Fruit fly (Drosophila melanogaster) whole organism, prepupa: Measurements from ENCODE around the gene CG31075.
A peak's percentile ranks its signal among the peaks of the same experiment; 100 is the strongest.

Experiments
- Blimp-1 ChIP-seq: fragments of 200-800 bp; sonication (Bioruptor generic); optimal IDR thresholded peaks from 3 replicates; lab custom pipeline; 2017; ENCODE audit warnings: missing biosample characterization, missing genetic modification characterization, mild to moderate bottlenecking, moderate library complexity, missing genetic modification reagents
- CG10669 ChIP-seq: fragments of 200-800 bp; sonication (Bioruptor generic); optimal IDR thresholded peaks from 3 replicates; lab custom pipeline; 2018; ENCODE audit warnings: missing biosample characterization, mild to moderate bottlenecking, missing genetic modification characterization, moderate library complexity
- CG11762 ChIP-seq: fragments of 200-800 bp; sonication (Bioruptor generic); optimal IDR thresholded peaks from 3 replicates; lab custom pipeline; 2016; ENCODE audit warnings: missing biosample characterization, missing genetic modification characterization; ENCODE audit not compliant: insufficient read depth
- CG1621 ChIP-seq: fragments of 200-800 bp; sonication (Bioruptor generic); optimal IDR thresholded peaks from 3 replicates; lab custom pipeline; 2018; ENCODE audit warnings: missing biosample characterization, mild to moderate bottlenecking, missing genetic modification characterization
- CG16779 ChIP-seq: fragments of 200-800 bp; sonication (Bioruptor generic); optimal IDR thresholded peaks from 3 replicates; lab custom pipeline; 2017; ENCODE audit warnings: missing biosample characterization, mild to moderate bottlenecking, missing genetic modification characterization
- CG3919 ChIP-seq: fragments of 200-800 bp; sonication (Bioruptor generic); optimal IDR thresholded peaks from 3 replicates; lab custom pipeline; 2016; ENCODE audit warnings: missing biosample characterization, missing genetic modification characterization
- CG6276 ChIP-seq: fragments of 200-800 bp; sonication (Bioruptor generic); optimal IDR thresholded peaks from 2 replicates; lab custom pipeline; 2017; ENCODE audit warnings: missing biosample characterization, mild to moderate bottlenecking, missing genetic modification characterization
- CG6792 ChIP-seq: fragments of 200-800 bp; sonication (Bioruptor generic); optimal IDR thresholded peaks from 3 replicates; lab custom pipeline; 2016; ENCODE audit warnings: missing biosample characterization, missing genetic modification characterization
- CG6854 ChIP-seq: fragments of 200-800 bp; sonication (Bioruptor generic); optimal IDR thresholded peaks from 2 replicates; lab custom pipeline; 2017; ENCODE audit warnings: missing biosample characterization, mild to moderate bottlenecking, missing genetic modification characterization
- CG8119 ChIP-seq: fragments of 200-800 bp; sonication (Bioruptor generic); IDR thresholded peaks from 3 replicates; pipeline ENCODE4 v1.3.6; 2022; ENCODE audit warnings: missing biosample characterization, missing genetic modification characterization
- CG8319 ChIP-seq: fragments of 200-800 bp; sonication (Bioruptor generic); optimal IDR thresholded peaks from 3 replicates; lab custom pipeline; 2016; ENCODE audit warnings: missing biosample characterization, missing genetic modification characterization
- CG8632 ChIP-seq: fragments of 200-800 bp; sonication (Bioruptor generic); optimal IDR thresholded peaks from 3 replicates; lab custom pipeline; 2016; ENCODE audit warnings: missing biosample characterization, missing genetic modification characterization
- Eip75B ChIP-seq: fragments of 200-800 bp; sonication (Bioruptor generic); optimal IDR thresholded peaks from 3 replicates; lab custom pipeline; 2016; ENCODE audit warnings: missing biosample characterization, missing genetic modification characterization
- Eip78C ChIP-seq: fragments of 200-800 bp; sonication (Bioruptor generic); peaks from one replicate; lab custom pipeline; 2016; ENCODE audit warnings: missing biosample characterization, missing genetic modification characterization
- Ets21C ChIP-seq: fragments of 200-800 bp; sonication (Bioruptor generic); optimal IDR thresholded peaks from 3 replicates; lab custom pipeline; 2016; ENCODE audit warnings: missing biosample characterization, missing genetic modification characterization
- Gug ChIP-seq: fragments of 200-800 bp; sonication (Bioruptor generic); IDR thresholded peaks from 2 replicates; pipeline ENCODE4 v1.3.6; 2022; ENCODE audit warnings: missing biosample characterization, missing genetic modification characterization
- Hr38 ChIP-seq: sonication (Bioruptor generic); optimal IDR thresholded peaks from 2 replicates; lab custom pipeline; 2016; ENCODE audit warnings: missing biosample characterization, missing genetic modification characterization
- Hr39 ChIP-seq: fragments of 200-800 bp; sonication (Bioruptor generic); optimal IDR thresholded peaks from 2 replicates; lab custom pipeline; 2016; ENCODE audit warnings: missing biosample characterization, missing genetic modification characterization
- Hr4 ChIP-seq: fragments of 200-800 bp; sonication (Bioruptor generic); optimal IDR thresholded peaks from 3 replicates; lab custom pipeline; 2016; ENCODE audit warnings: missing biosample characterization, missing genetic modification characterization
- Met ChIP-seq: fragments of 200-800 bp; sonication (Bioruptor generic); optimal IDR thresholded peaks from 3 replicates; lab custom pipeline; 2016; ENCODE audit warnings: missing biosample characterization, missing genetic modification characterization
- Sox102F ChIP-seq: fragments of 200-800 bp; sonication (Bioruptor generic); optimal IDR thresholded peaks from 2 replicates; lab custom pipeline; 2016; ENCODE audit warnings: missing biosample characterization, mild to moderate bottlenecking, missing genetic modification characterization
- Sox14 ChIP-seq: fragments of 200-800 bp; sonication (Bioruptor generic); optimal IDR thresholded peaks from 3 replicates; lab custom pipeline; 2016; ENCODE audit warnings: missing biosample characterization, missing genetic modification characterization
- dsx ChIP-seq: fragments of 200-800 bp; optimal IDR thresholded peaks from 3 replicates; lab custom pipeline; 2019; ENCODE audit warnings: missing biosample characterization, mild to moderate bottlenecking, missing genetic modification characterization, moderate library complexity; ENCODE audit not compliant: poor library complexity, severe bottlenecking
- eg ChIP-seq: fragments of 200-800 bp; sonication (Bioruptor generic); IDR thresholded peaks from 3 replicates; pipeline ENCODE4 v1.3.6; 2022; ENCODE audit warnings: missing biosample characterization, missing genetic modification characterization
- esn ChIP-seq: fragments of 200-800 bp; sonication (Bioruptor generic); optimal IDR thresholded peaks from 2 replicates; lab custom pipeline; 2016; ENCODE audit warnings: missing biosample characterization, mild to moderate bottlenecking, missing genetic modification characterization, moderate library complexity
- fkh ChIP-seq: fragments of 200-800 bp; sonication (Bioruptor generic); optimal IDR thresholded peaks from 3 replicates; lab custom pipeline; 2017; ENCODE audit warnings: missing biosample characterization, mild to moderate bottlenecking, missing genetic modification characterization, moderate library complexity
- lz ChIP-seq: fragments of 200-800 bp; sonication (Bioruptor generic); optimal IDR thresholded peaks from 3 replicates; lab custom pipeline; 2016; ENCODE audit warnings: missing biosample characterization, missing genetic modification characterization
- ss ChIP-seq, 2 experiments: fragments of 200-800 bp; sonication (Bioruptor generic); optimal IDR thresholded peaks; 2 replicates in 1 of 2; 3 replicates in 1 of 2; lab custom pipeline; 2017 to 2018; ENCODE audit warnings: mild to moderate bottlenecking in 2 of 2, missing biosample characterization in 2 of 2, missing genetic modification characterization in 2 of 2, moderate library complexity in 1 of 2
- svp ChIP-seq: fragments of 200-800 bp; sonication (Bioruptor generic); peaks from one replicate; lab custom pipeline; 2016; ENCODE audit warnings: missing biosample characterization, missing genetic modification characterization
- topi ChIP-seq: fragments of 200-800 bp; sonication (Bioruptor generic); optimal IDR thresholded peaks from 3 replicates; lab custom pipeline; 2016; ENCODE audit warnings: missing biosample characterization, missing genetic modification characterization

CG31075 gene

dm6 chr3R:26967587-26968312, 20.6 kb downstream of the CG31075 start (continued):
- TF ChIP-seq CG11762 (peak; percentile 20), Met (no peak), CG6792 (peak; percentile 26), Hr39 (GFP tag; lab: Kevin White, UChicago) (no peak), Sox102F (GFP tag; lab: Kevin White, UChicago) (peak; percentile 41), CG3919 (peak; percentile 20), CG10669 (GFP tag; lab: Kevin White, UChicago) (peak; percentile 9), CG8632 (GFP tag; lab: Kevin White, UChicago) (peak; percentile 56), Ets21C (GFP tag; lab: Kevin White, UChicago) (no peak)
- TF ChIP-seq, all 60 proteins: peak for 33

dm6 chr3R:26966794-26967323, 21.5 kb downstream of the CG31075 start, which contains the start of gene CG5521:
Gene CG5521, plus strand, starts transcription at chr3R:26966930.
- TF ChIP-seq eg (GFP tag; lab: Robert Waterston, UW): peak; percentile 39; the same call in 1 of the 3 replicates
- TF ChIP-seq CG6854 (GFP tag; lab: Kevin White, UChicago): peak; percentile 32
- no peak for TF ChIP-seq Sox102F (GFP tag; lab: Kevin White, UChicago)
- no peak for TF ChIP-seq lz (GFP tag; lab: Kevin White, UChicago)
- peak; percentile 18; the same call in 1 of the 3 replicates for TF ChIP-seq CG8119 (GFP tag; lab: Robert Waterston, UW)
- TF ChIP-seq Eip78C: peak; percentile 64
- TF ChIP-seq CG8319 (GFP tag; lab: Kevin White, UChicago): no peak
- TF ChIP-seq CG3919: peak; percentile 9
- TF ChIP-seq svp (GFP tag; lab: Kevin White, UChicago): peak; percentile 50
- no peak for TF ChIP-seq Gug (GFP tag; lab: Robert Waterston, UW)
- peak in 1 of 2 experiments; percentile 5 for TF ChIP-seq ss (GFP tag; optimal IDR thresholded peaks at IDR 0.05; lab: Kevin White, UChicago)

- TF ChIP-seq Hr4 (no peak), Sox14 (GFP tag; lab: Kevin White, UChicago) (no peak), CG1621 (no peak), ss (GFP tag; optimal IDR thresholded peaks at IDR 0.05; lab: Kevin White, UChicago) (no peak), Hr38 (GFP tag; lab: Kevin White, UChicago) (no peak), CG16779 (no peak), eg (GFP tag; lab: Robert Waterston, UW) (no peak), CG6276 (GFP tag; lab: Kevin White, UChicago) (no peak)
Measured at dm6 chr3R:26966385-26966784, 21.9 kb downstream of the CG31075 start, which contains the start of gene Gr97a. Gene Gr97a, minus strand, starts transcription at chr3R:26966485.

dm6 chr3R:26964452-26965133, 23.7 kb downstream of the CG31075 start, which contains the start of gene Tsp97E:
Gene Tsp97E, minus strand, starts transcription at chr3R:26964817.
- TF ChIP-seq CG6854 (GFP tag; lab: Kevin White, UChicago): peak; percentile 63
- TF ChIP-seq CG16779: no peak
- peak; percentile 17 for TF ChIP-seq Eip75B (GFP tag; lab: Kevin White, UChicago)
- TF ChIP-seq CG6792: no peak
- peak; percentile 40 for TF ChIP-seq esn (GFP tag; lab: Kevin White, UChicago)
- no peak for TF ChIP-seq CG8632 (GFP tag; lab: Kevin White, UChicago)
- TF ChIP-seq Met: peak; percentile 14
- peak; percentile 58 for TF ChIP-seq fkh (GFP tag; lab: Kevin White, UChicago)
- TF ChIP-seq dsx (GFP tag; lab: Kevin White, UChicago): peak; percentile 22
- peak; percentile 27 for TF ChIP-seq topi (GFP tag; lab: Kevin White, UChicago)
- peak; percentile 53 for TF ChIP-seq svp (GFP tag; lab: Kevin White, UChicago)
- TF ChIP-seq Sox14 (GFP tag; lab: Kevin White, UChicago): peak; percentile 32
- TF ChIP-seq Eip78C: peak; percentile 56
- TF ChIP-seq Blimp-1 (GFP tag; lab: Kevin White, UChicago): peak; percentile 100
